Worm (Caenorhabditis elegans) whole organism, young adult: ENCODE data around the gene F49C12.5.

Experiments used
- F10E7.11 ChIP-seq: sonication (generic microtip); optimal IDR thresholded peaks from 2 replicates; lab custom pipeline; 2017; ENCODE audit warnings: mild to moderate bottlenecking, missing genetic modification characterization, moderate library complexity, missing compliant biosample characterization
- F52B5.7 ChIP-seq: sonication (generic microtip); optimal IDR thresholded peaks from 2 replicates; lab custom pipeline; 2016; ENCODE audit warnings: mild to moderate bottlenecking, missing genetic modification characterization, missing compliant biosample characterization
- F55B11.4 ChIP-seq: sonication (generic microtip); optimal IDR thresholded peaks from 2 replicates; lab custom pipeline; 2016; ENCODE audit warnings: missing compliant biosample characterization, missing genetic modification characterization, borderline replicate concordance; ENCODE audit not compliant: insufficient read depth
- Y53F4B.3 ChIP-seq: fragments of 200-800 bp; sonication (Bioruptor generic); IDR thresholded peaks from 2 replicates; pipeline ENCODE4 v1.3.6; 2022; ENCODE audit warnings: missing genetic modification reagents, missing genetic modification characterization, missing compliant biosample characterization
- ama-1 ChIP-seq, 3 experiments: fragments of 150-350 bp in 1 of 3; sonication (generic microtip) in 2 of 3; optimal IDR thresholded peaks; 2 replicates each; lab custom pipeline; 2014 to 2018; ENCODE audit warnings: missing biosample characterization in 2 of 3, missing genetic modification characterization in 2 of 3, missing genetic modification reagents in 2 of 3
- attf-3 ChIP-seq: fragments of 200-800 bp; sonication (Bioruptor generic); conservative IDR thresholded peaks from 2 replicates; pipeline ENCODE4 v1.3.6; 2022; ENCODE audit warnings: missing genetic modification reagents, missing genetic modification characterization, missing compliant biosample characterization
- ceh-91 ChIP-seq: fragments of 200-800 bp; sonication (Bioruptor generic); IDR thresholded peaks from 2 replicates; pipeline ENCODE4 v1.3.6; 2022; ENCODE audit warnings: missing genetic modification reagents, missing genetic modification characterization, missing compliant biosample characterization
- dpl-1 ChIP-seq: fragments of 150-350 bp; optimal IDR thresholded peaks from 2 replicates; lab custom pipeline; 2014; ENCODE audit warnings: missing biosample characterization, missing genetic modification reagents, missing genetic modification characterization
- lin-35 ChIP-seq, 3 experiments: fragments of 150-350 bp in 2 of 3; sonication (generic microtip) in 1 of 3; optimal IDR thresholded peaks; 2 replicates each; lab custom pipeline; 2014 to 2018; ENCODE audit warnings: missing biosample characterization in 3 of 3, missing genetic modification characterization in 3 of 3, missing genetic modification reagents in 3 of 3
- pha-4 ChIP-seq: fragments of 150-350 bp; sonication (generic microtip); optimal IDR thresholded peaks from 2 replicates; lab custom pipeline; 2014; ENCODE audit warnings: missing biosample characterization, missing genetic modification reagents, missing genetic modification characterization
- repo-1 ChIP-seq: sonication (generic microtip); optimal IDR thresholded peaks from 2 replicates; lab custom pipeline; 2017; ENCODE audit warnings: mild to moderate bottlenecking, missing genetic modification characterization, missing compliant biosample characterization
- tbx-9 ChIP-seq: sonication (generic microtip); optimal IDR thresholded peaks from 2 replicates; lab custom pipeline; 2016; ENCODE audit warnings: borderline replicate concordance, missing genetic modification characterization, inconsistent platforms, missing compliant biosample characterization

DNA sequence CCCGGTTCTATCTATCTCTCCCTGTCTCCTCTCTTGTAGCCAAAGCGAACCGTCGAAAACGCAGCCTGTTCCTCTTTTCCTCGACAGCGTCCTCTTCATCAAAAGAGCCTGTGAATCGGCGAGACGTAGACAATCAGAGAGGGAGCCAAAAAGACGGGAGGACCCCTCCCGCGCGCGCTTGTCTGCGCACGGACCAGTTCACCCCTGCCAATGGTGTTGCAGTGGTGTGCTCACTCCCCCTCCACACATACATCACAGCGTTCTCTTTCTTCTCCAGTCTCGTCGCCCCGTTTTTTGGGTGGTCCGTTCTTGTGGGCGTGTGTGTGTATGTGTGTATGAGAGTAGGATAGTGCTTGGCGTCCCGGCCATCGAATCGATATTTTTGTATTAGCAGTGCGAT, 35.8 kb upstream of the F49C12.5 start:
- no peak for TF ChIP-seq repo-1 (tag; lab: Kevin White, UChicago)
- no peak for TF ChIP-seq tbx-9
- TF ChIP-seq F55B11.4 (tag; lab: Kevin White, UChicago) = no peak
- no peak for TF ChIP-seq Y53F4B.3
- no peak for TF ChIP-seq dpl-1 (GFP tag; lab: Kevin White, UChicago)
- no peak for TF ChIP-seq ceh-91 (GFP tag; lab: Robert Waterston, UW)
- TF ChIP-seq pha-4 (tag; lab: Kevin White, UChicago) = no peak
- TF ChIP-seq F52B5.7 (tag; lab: Kevin White, UChicago) = no peak
- TF ChIP-seq ama-1 (optimal IDR thresholded peaks at IDR 0.05; lab: Kevin White, UChicago) = no peak
- no peak for TF ChIP-seq ama-1 (GFP tag; optimal IDR thresholded peaks at IDR 0.05; lab: Kevin White, UChicago)
- TF ChIP-seq lin-35 (GFP tag; optimal IDR thresholded peaks at IDR 0.05; lab: Kevin White, UChicago) = no peak
- no peak for TF ChIP-seq F10E7.11
- TF ChIP-seq attf-3 (GFP tag; lab: Robert Waterston, UW) = no peak
